Worm (Caenorhabditis elegans): ENCODE data around the gene tbc-8.

DNA sequence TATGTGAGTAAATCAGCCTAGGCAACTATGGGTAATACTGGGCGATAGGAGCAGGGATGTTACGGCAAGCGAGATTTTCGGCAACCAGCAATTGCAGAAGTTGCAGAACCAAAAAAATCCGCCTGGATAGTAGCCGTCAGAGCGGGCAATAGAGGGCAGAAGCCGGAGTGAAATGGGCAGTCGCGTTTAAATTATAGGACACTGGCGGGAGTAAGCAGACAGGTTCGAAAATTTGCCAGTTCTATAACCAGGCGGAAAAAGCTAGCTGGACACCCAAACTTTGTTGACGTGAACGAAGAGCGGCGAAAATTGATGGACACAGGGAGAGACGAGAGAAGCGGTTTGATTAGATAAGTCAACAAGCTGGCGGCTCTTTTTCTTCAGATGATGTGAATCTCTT, 4.8 kb upstream of the tbc-8 start:
- TF ChIP-seq aly-2 (tag; optimal IDR thresholded peaks at IDR 0.05): no peak
- TF ChIP-seq lin-13 (GFP tag; optimal IDR thresholded peaks at IDR 0.05): no peak
- TF ChIP-seq unc-62 (GFP tag; optimal IDR thresholded peaks at IDR 0.05): no peak
- TF ChIP-seq nhr-90 (tag; optimal IDR thresholded peaks at IDR 0.05; ENCODE audit: poor library complexity): no peak
- no peak for TF ChIP-seq sox-4 (tag; optimal IDR thresholded peaks at IDR 0.05)

Data from whole organism, L1 larva.